Worm (Caenorhabditis elegans) whole organism, L4 larva: Measurements from ENCODE around the gene C02B8.12.

Source experiments
- F44E2.7 ChIP-seq: fragments of 200-800 bp; sonication (Bioruptor generic); IDR thresholded peaks from 2 replicates; pipeline ENCODE4 v2.1.2; 2022; ENCODE audit warnings: missing genetic modification characterization, missing compliant biosample characterization
- F49E8.2 ChIP-seq: sonication (generic microtip); optimal IDR thresholded peaks from 2 replicates; lab custom pipeline; 2016; ENCODE audit warnings: missing compliant biosample characterization, mild to moderate bottlenecking, missing genetic modification characterization, borderline replicate concordance
- Y48G9A.11 ChIP-seq: fragments of 200-800 bp; sonication (Bioruptor generic); IDR thresholded peaks from 2 replicates; pipeline ENCODE4 v1.3.6; 2022; ENCODE audit warnings: missing genetic modification reagents, missing genetic modification characterization, missing compliant biosample characterization
- Y75B8A.6 ChIP-seq: fragments of 200-800 bp; sonication (Bioruptor generic); IDR thresholded peaks from 2 replicates; pipeline ENCODE4 v1.3.6; 2022; ENCODE audit warnings: missing genetic modification reagents, missing genetic modification characterization, missing compliant biosample characterization
- aha-1 ChIP-seq: fragments of 150-350 bp; peaks from one replicate; lab custom pipeline; 2014; ENCODE audit warnings: missing biosample characterization, missing genetic modification characterization
- ama-1 ChIP-seq: fragments of 150-350 bp; optimal IDR thresholded peaks from 2 replicates; lab custom pipeline; 2014; ENCODE audit warnings: inconsistent platforms, mixed read lengths
- ceh-32 ChIP-seq: sonication (generic microtip); optimal IDR thresholded peaks from 2 replicates; lab custom pipeline; 2016; ENCODE audit warnings: mild to moderate bottlenecking, missing genetic modification characterization, missing compliant biosample characterization; ENCODE audit not compliant: poor library complexity
- ceh-44 ChIP-seq: fragments of 200-800 bp; sonication (Bioruptor generic); IDR thresholded peaks from 2 replicates; pipeline ENCODE4 v1.3.6; 2022; ENCODE audit warnings: missing genetic modification reagents, missing genetic modification characterization, missing compliant biosample characterization
- ceh-82 ChIP-seq: sonication (generic microtip); optimal IDR thresholded peaks from 2 replicates; lab custom pipeline; 2017; ENCODE audit warnings: missing biosample characterization, missing genetic modification characterization
- daf-8 ChIP-seq: fragments of 200-800 bp; sonication (Bioruptor generic); IDR thresholded peaks from 2 replicates; pipeline ENCODE4 v1.3.6; 2022; ENCODE audit warnings: missing genetic modification characterization, missing compliant biosample characterization
- dmd-6 ChIP-seq: fragments of 200-800 bp; sonication (Bioruptor generic); IDR thresholded peaks from 2 replicates; pipeline ENCODE4 v1.3.6; 2022; ENCODE audit warnings: missing genetic modification reagents, missing genetic modification characterization, missing compliant biosample characterization
- dpl-1 ChIP-seq: fragments of 150-350 bp; optimal IDR thresholded peaks from 2 replicates; lab custom pipeline; 2014; ENCODE audit warnings: missing biosample characterization, missing genetic modification reagents, missing genetic modification characterization
- lin-15B ChIP-seq: fragments of 150-350 bp; sonication (generic microtip); optimal IDR thresholded peaks from 3 replicates; lab custom pipeline; 2014; ENCODE audit warnings: missing biosample characterization, missing genetic modification characterization
- lin-29 ChIP-seq: fragments of 200-800 bp; sonication (Bioruptor generic); IDR thresholded peaks from 2 replicates; pipeline ENCODE4 v1.3.6; 2022; ENCODE audit warnings: missing genetic modification reagents, missing genetic modification characterization, missing compliant biosample characterization
- madf-5 ChIP-seq, 2 experiments: fragments of 200-800 bp; sonication (Bioruptor generic); IDR thresholded peaks; 2 replicates each; pipeline ENCODE4 v1.3.6; 2022; ENCODE audit warnings: missing compliant biosample characterization in 2 of 2, missing genetic modification characterization in 2 of 2
- nhr-102 ChIP-seq: sonication (generic microtip); optimal IDR thresholded peaks from 2 replicates; lab custom pipeline; 2016; ENCODE audit warnings: mild to moderate bottlenecking, missing genetic modification characterization, moderate library complexity, missing compliant biosample characterization
- nhr-11 ChIP-seq: fragments of 150-350 bp; optimal IDR thresholded peaks from 2 replicates; lab custom pipeline; 2014; ENCODE audit warnings: missing biosample characterization, missing genetic modification characterization
- nhr-28 ChIP-seq: fragments of 150-350 bp; optimal IDR thresholded peaks from 2 replicates; lab custom pipeline; 2014; ENCODE audit warnings: missing biosample characterization, missing genetic modification characterization
- rbr-2 ChIP-seq: sonication (generic microtip); optimal IDR thresholded peaks from 2 replicates; lab custom pipeline; 2016; ENCODE audit warnings: missing genotype, missing genetic modification characterization, missing compliant biosample characterization
- snpc-4 ChIP-seq: fragments of 150-350 bp; optimal IDR thresholded peaks from 2 replicates; lab custom pipeline; 2014; ENCODE audit warnings: missing biosample characterization, missing genetic modification characterization
- spr-3 ChIP-seq: fragments of 200-800 bp; sonication (Bioruptor generic); optimal IDR thresholded peaks from 2 replicates; lab custom pipeline; 2018; ENCODE audit warnings: mild to moderate bottlenecking, missing genetic modification characterization, missing compliant biosample characterization
- tra-1 ChIP-seq: fragments of 200-800 bp; sonication (Bioruptor generic); IDR thresholded peaks from 2 replicates; pipeline ENCODE4 v1.3.6; 2022; ENCODE audit warnings: missing genetic modification reagents, missing genetic modification characterization, missing compliant biosample characterization
- unc-62 ChIP-seq, 3 experiments: fragments of 150-350 bp in 1 of 3; sonication (generic microtip); optimal IDR thresholded peaks in 2 of 3; peaks in 1 of 3; 1 replicate in 1 of 3; 2 replicates in 2 of 3; lab custom pipeline; 2014 to 2017; ENCODE audit warnings: missing biosample characterization in 3 of 3, missing genetic modification characterization in 3 of 3, missing genetic modification reagents in 3 of 3, missing genotype in 1 of 3

The C02B8.12 gene

ce11 chrX:8074527-8074926 lies 48.6 kb downstream of the C02B8.12 start (continued):
- TF ChIP-seq ceh-32 (no peak), Y48G9A.11 (GFP tag; lab: Robert Waterston, UW) (no peak), unc-62 (GFP tag; optimal IDR thresholded peaks at IDR 0.05 in 1 of 2; lab: Kevin White, UChicago) (no peak), unc-62 (tag; optimal IDR thresholded peaks at IDR 0.05; lab: Kevin White, UChicago) (no peak), dpl-1 (GFP tag; lab: Kevin White, UChicago) (no peak), dmd-6 (GFP tag; lab: Robert Waterston, UW) (peak; percentile 81), ceh-82 (no peak), spr-3 (no peak), tra-1 (GFP tag; lab: Robert Waterston, UW) (peak; percentile 92), ama-1 (lab: Kevin White, UChicago) (no peak), Y75B8A.6 (GFP tag; lab: Robert Waterston, UW) (no peak), lin-15B (tag; lab: Kevin White, UChicago) (no peak), lin-29 (GFP tag; lab: Robert Waterston, UW) (no peak), nhr-28 (tag; lab: Kevin White, UChicago) (peak; percentile 55), rbr-2 (no peak), nhr-102 (tag; lab: Kevin White, UChicago) (no peak), aha-1 (tag; lab: Kevin White, UChicago) (no peak), F49E8.2 (no peak), snpc-4 (tag; lab: Kevin White, UChicago) (no peak), ceh-44 (GFP tag; lab: Robert Waterston, UW) (no peak), daf-8 (GFP tag; lab: Robert Waterston, UW) (no peak), madf-5 (GFP tag; IDR thresholded peaks at IDR 0.05; lab: Robert Waterston, UW) (no peak), nhr-11 (tag; lab: Kevin White, UChicago) (no peak), F44E2.7 (GFP tag; lab: Robert Waterston, UW) (no peak)
